In genomic region chrX:1578682-1579081, ce11 we compare ENCODE assay signal across 2 worm cellular contexts.
TF ChIP-seq lines count a peak whose summit lies in the region.

No protein-coding gene starts in this region.

TF ChIP-seq in whole organism, late embryonic, 69 proteins besides CTCF, POLR2A, EP300 and RAD21 (continued from another document):
- TF ChIP-seq ceh-6 (GFP tag; optimal IDR thresholded peaks at IDR 0.05; lab: Kevin White, UChicago) (no peak), dve-1 (tag; optimal IDR thresholded peaks at IDR 0.05; lab: Kevin White, UChicago) (no peak)

TF ChIP-seq in whole organism, mixed stage, embryonic, 35 proteins besides CTCF, POLR2A, EP300 and RAD21 (continued from another document):
- TF ChIP-seq nhr-28 (tag; optimal IDR thresholded peaks at IDR 0.05; lab: Kevin White, UChicago) (no peak), bed-3 (GFP tag; optimal IDR thresholded peaks at IDR 0.05; lab: Kevin White, UChicago) (no peak), snpc-4 (tag; optimal IDR thresholded peaks at IDR 0.05; lab: Kevin White, UChicago) (no peak)
